Fruit fly (Drosophila melanogaster) whole organism, prepupa: Measurements from ENCODE around the gene CG34325.
A peak's percentile ranks its signal among the peaks of the same experiment; 100 is the strongest.

Source experiments
- Blimp-1 ChIP-seq: fragments of 200-800 bp; sonication (Bioruptor generic); optimal IDR thresholded peaks from 3 replicates; lab custom pipeline; 2017; ENCODE audit warnings: missing biosample characterization, missing genetic modification characterization, mild to moderate bottlenecking, moderate library complexity, missing genetic modification reagents
- CG10631 ChIP-seq: fragments of 200-800 bp; sonication (Bioruptor generic); optimal IDR thresholded peaks from 2 replicates; lab custom pipeline; 2016; ENCODE audit warnings: missing biosample characterization, missing genetic modification characterization
- CG11294 ChIP-seq: fragments of 200-800 bp; sonication (Bioruptor generic); IDR thresholded peaks from 2 replicates; pipeline ENCODE4 v1.3.6; 2022; ENCODE audit warnings: missing biosample characterization, missing genetic modification characterization
- CG16779 ChIP-seq: fragments of 200-800 bp; sonication (Bioruptor generic); optimal IDR thresholded peaks from 3 replicates; lab custom pipeline; 2017; ENCODE audit warnings: missing biosample characterization, mild to moderate bottlenecking, missing genetic modification characterization
- CG32006 ChIP-seq: fragments of 200-800 bp; sonication (Bioruptor generic); optimal IDR thresholded peaks from 3 replicates; lab custom pipeline; 2017; ENCODE audit warnings: missing biosample characterization, mild to moderate bottlenecking, missing genetic modification characterization
- CG34406 ChIP-seq: fragments of 200-800 bp; sonication (Bioruptor generic); optimal IDR thresholded peaks from 3 replicates; lab custom pipeline; 2016; ENCODE audit warnings: missing biosample characterization, missing genetic modification characterization
- CG3919 ChIP-seq: fragments of 200-800 bp; sonication (Bioruptor generic); optimal IDR thresholded peaks from 3 replicates; lab custom pipeline; 2016; ENCODE audit warnings: missing biosample characterization, missing genetic modification characterization
- CG6792 ChIP-seq: fragments of 200-800 bp; sonication (Bioruptor generic); optimal IDR thresholded peaks from 3 replicates; lab custom pipeline; 2016; ENCODE audit warnings: missing biosample characterization, missing genetic modification characterization
- CG6808 ChIP-seq: fragments of 200-800 bp; sonication (Bioruptor generic); optimal IDR thresholded peaks from 3 replicates; lab custom pipeline; 2017; ENCODE audit warnings: missing biosample characterization, missing genetic modification characterization, mild to moderate bottlenecking, moderate library complexity, missing genetic modification reagents
- CG9139 ChIP-seq: fragments of 200-800 bp; sonication (Bioruptor generic); optimal IDR thresholded peaks from 3 replicates; lab custom pipeline; 2017; ENCODE audit warnings: missing biosample characterization, mild to moderate bottlenecking, missing genetic modification characterization
- Eip75B ChIP-seq: fragments of 200-800 bp; sonication (Bioruptor generic); optimal IDR thresholded peaks from 3 replicates; lab custom pipeline; 2016; ENCODE audit warnings: missing biosample characterization, missing genetic modification characterization
- Eip78C ChIP-seq: fragments of 200-800 bp; sonication (Bioruptor generic); peaks from one replicate; lab custom pipeline; 2016; ENCODE audit warnings: missing biosample characterization, missing genetic modification characterization
- Eip93F ChIP-seq: fragments of 200-800 bp; sonication (Bioruptor generic); optimal IDR thresholded peaks from 2 replicates; lab custom pipeline; 2016; ENCODE audit warnings: missing biosample characterization, mild to moderate bottlenecking, missing genetic modification characterization
- Ets21C ChIP-seq: fragments of 200-800 bp; sonication (Bioruptor generic); optimal IDR thresholded peaks from 3 replicates; lab custom pipeline; 2016; ENCODE audit warnings: missing biosample characterization, missing genetic modification characterization
- Ets96B ChIP-seq: fragments of 200-800 bp; optimal IDR thresholded peaks from 2 replicates; lab custom pipeline; 2019; ENCODE audit warnings: missing biosample characterization, mild to moderate bottlenecking, missing genetic modification characterization, moderate library complexity
- Gug ChIP-seq: fragments of 200-800 bp; sonication (Bioruptor generic); IDR thresholded peaks from 2 replicates; pipeline ENCODE4 v1.3.6; 2022; ENCODE audit warnings: missing biosample characterization, missing genetic modification characterization
- Hr4 ChIP-seq: fragments of 200-800 bp; sonication (Bioruptor generic); optimal IDR thresholded peaks from 3 replicates; lab custom pipeline; 2016; ENCODE audit warnings: missing biosample characterization, missing genetic modification characterization
- Met ChIP-seq: fragments of 200-800 bp; sonication (Bioruptor generic); optimal IDR thresholded peaks from 3 replicates; lab custom pipeline; 2016; ENCODE audit warnings: missing biosample characterization, missing genetic modification characterization
- OdsH ChIP-seq: fragments of 200-800 bp; sonication (Bioruptor generic); optimal IDR thresholded peaks from 3 replicates; lab custom pipeline; 2016; ENCODE audit warnings: missing biosample characterization, missing genetic modification characterization
- Sox14 ChIP-seq: fragments of 200-800 bp; sonication (Bioruptor generic); optimal IDR thresholded peaks from 3 replicates; lab custom pipeline; 2016; ENCODE audit warnings: missing biosample characterization, missing genetic modification characterization
- Sox15 ChIP-seq: fragments of 200-800 bp; sonication (Bioruptor generic); optimal IDR thresholded peaks from 3 replicates; lab custom pipeline; 2016; ENCODE audit warnings: missing biosample characterization, missing genetic modification characterization
- acj6 ChIP-seq: fragments of 200-800 bp; sonication (Bioruptor generic); optimal IDR thresholded peaks from 3 replicates; lab custom pipeline; 2016; ENCODE audit warnings: missing biosample characterization, missing genetic modification characterization
- cyc ChIP-seq: fragments of 200-800 bp; sonication (Bioruptor generic); optimal IDR thresholded peaks from 3 replicates; lab custom pipeline; 2016; ENCODE audit warnings: missing biosample characterization, missing genetic modification characterization
- dac ChIP-seq: fragments of 200-800 bp; sonication (Bioruptor generic); optimal IDR thresholded peaks from 2 replicates; lab custom pipeline; 2017; ENCODE audit warnings: missing biosample characterization, mild to moderate bottlenecking, missing genetic modification characterization
- dsx ChIP-seq: fragments of 200-800 bp; optimal IDR thresholded peaks from 3 replicates; lab custom pipeline; 2019; ENCODE audit warnings: missing biosample characterization, mild to moderate bottlenecking, missing genetic modification characterization, moderate library complexity; ENCODE audit not compliant: poor library complexity, severe bottlenecking
- fd85E ChIP-seq: fragments of 200-800 bp; sonication (Bioruptor generic); optimal IDR thresholded peaks from 3 replicates; lab custom pipeline; 2016; ENCODE audit warnings: missing biosample characterization, missing genetic modification characterization
- net ChIP-seq: fragments of 200-800 bp; sonication (Bioruptor generic); optimal IDR thresholded peaks from 3 replicates; lab custom pipeline; 2016; ENCODE audit warnings: missing biosample characterization, missing genetic modification characterization
- salr ChIP-seq, 2 experiments: fragments of 200-800 bp; sonication (Bioruptor generic); optimal IDR thresholded peaks; 3 replicates each; lab custom pipeline; 2016 to 2018; ENCODE audit warnings: missing biosample characterization in 2 of 2, missing genetic modification characterization in 2 of 2, mild to moderate bottlenecking in 1 of 2
- spab ChIP-seq: fragments of 200-800 bp; sonication (Bioruptor generic); optimal IDR thresholded peaks from 2 replicates; lab custom pipeline; 2017; ENCODE audit warnings: missing biosample characterization, mild to moderate bottlenecking, missing genetic modification characterization, missing genetic modification reagents
- ss ChIP-seq, 2 experiments: fragments of 200-800 bp; sonication (Bioruptor generic); optimal IDR thresholded peaks; 2 replicates in 1 of 2; 3 replicates in 1 of 2; lab custom pipeline; 2017 to 2018; ENCODE audit warnings: mild to moderate bottlenecking in 2 of 2, missing biosample characterization in 2 of 2, missing genetic modification characterization in 2 of 2, moderate library complexity in 1 of 2
- svp ChIP-seq: fragments of 200-800 bp; sonication (Bioruptor generic); peaks from one replicate; lab custom pipeline; 2016; ENCODE audit warnings: missing biosample characterization, missing genetic modification characterization
- topi ChIP-seq: fragments of 200-800 bp; sonication (Bioruptor generic); optimal IDR thresholded peaks from 3 replicates; lab custom pipeline; 2016; ENCODE audit warnings: missing biosample characterization, missing genetic modification characterization
- vri ChIP-seq: fragments of 200-800 bp; sonication (Bioruptor generic); optimal IDR thresholded peaks from 3 replicates; lab custom pipeline; 2016; ENCODE audit warnings: missing biosample characterization, mild to moderate bottlenecking, missing genetic modification characterization

CG34325 gene

dm6 chrX:16761531-16761930, 40.3 kb upstream of the CG34325 start (continued):
- TF ChIP-seq CG32006 (GFP tag; lab: Kevin White, UChicago) (peak; percentile 63), CG6808 (GFP tag; lab: Kevin White, UChicago) (no peak), Sox15 (peak; percentile 58), Blimp-1 (GFP tag; lab: Kevin White, UChicago) (no peak), CG6792 (GFP tag; lab: Kevin White, UChicago) (peak; percentile 72), dac (GFP tag; lab: Kevin White, UChicago) (peak; percentile 20), ss (GFP tag; optimal IDR thresholded peaks at IDR 0.05; lab: Kevin White, UChicago) (no peak), CG9139 (GFP tag; lab: Kevin White, UChicago) (no peak), dsx (peak; percentile 23)

- TF ChIP-seq dac (GFP tag; lab: Kevin White, UChicago) (no peak), Eip93F (GFP tag; lab: Kevin White, UChicago) (no peak), salr (GFP tag; optimal IDR thresholded peaks at IDR 0.05; lab: Kevin White, UChicago) (no peak), CG3919 (GFP tag; lab: Kevin White, UChicago) (peak; percentile 2), Ets96B (tag; lab: Kevin White, UChicago) (no peak), Eip78C (GFP tag; lab: Kevin White, UChicago) (peak; percentile 63), cyc (peak; percentile 1), OdsH (GFP tag; lab: Kevin White, UChicago) (no peak), svp (GFP tag; lab: Kevin White, UChicago) (peak; percentile 72), CG9139 (GFP tag; lab: Kevin White, UChicago) (no peak), CG10631 (GFP tag; lab: Kevin White, UChicago) (peak; percentile 3), CG11294 (GFP tag; lab: Robert Waterston, UW) (no peak), CG32006 (GFP tag; lab: Kevin White, UChicago) (no peak), Gug (GFP tag; lab: Robert Waterston, UW) (no peak), Met (GFP tag; lab: Kevin White, UChicago) (peak; percentile 7)
- TF ChIP-seq, all 60 proteins: peak for 6
Measured at dm6 chrX:16760542-16760941, 39.3 kb upstream of the CG34325 start.

- TF ChIP-seq CG34406, result no peak
- TF ChIP-seq Ets21C (GFP tag; lab: Kevin White, UChicago), result no peak
- no peak for TF ChIP-seq Sox15
- no peak for TF ChIP-seq CG16779 (tag; lab: Kevin White, UChicago)
- no peak for TF ChIP-seq dsx
- no peak for TF ChIP-seq Sox14
- TF ChIP-seq svp (GFP tag; lab: Kevin White, UChicago), result no peak
- TF ChIP-seq CG3919 (GFP tag; lab: Kevin White, UChicago), result no peak
- no peak for TF ChIP-seq acj6
- TF ChIP-seq Ets96B (tag; lab: Kevin White, UChicago), result no peak
- no peak for TF ChIP-seq ss (GFP tag; optimal IDR thresholded peaks at IDR 0.05; lab: Kevin White, UChicago)
- no peak for TF ChIP-seq Hr4 (GFP tag; lab: Kevin White, UChicago)
- TF ChIP-seq Eip78C (GFP tag; lab: Kevin White, UChicago), result no peak
Measured at dm6 chrX:16757645-16758044, 36.4 kb upstream of the CG34325 start.

dm6 chrX:16753066-16753465, 31.9 kb upstream of the CG34325 start:
- TF ChIP-seq CG6792 (GFP tag; lab: Kevin White, UChicago) (no peak), net (no peak), topi (GFP tag; lab: Kevin White, UChicago) (no peak), Gug (GFP tag; lab: Robert Waterston, UW) (no peak), spab (no peak), fd85E (no peak), CG10631 (GFP tag; lab: Kevin White, UChicago) (no peak), Eip75B (GFP tag; lab: Kevin White, UChicago) (no peak), CG6808 (GFP tag; lab: Kevin White, UChicago) (no peak), vri (GFP tag; lab: Kevin White, UChicago) (no peak)
